Worm (Caenorhabditis elegans) whole organism, L4 larva: ENCODE measurements around the gene R07E5.5.

Experiments used
- F37D6.2 ChIP-seq: sonication (generic microtip); optimal IDR thresholded peaks from 2 replicates; lab custom pipeline; 2016; ENCODE audit warnings: mild to moderate bottlenecking, missing genetic modification characterization, missing compliant biosample characterization
- Y105C5A.15 ChIP-seq: fragments of 200-800 bp; sonication (Bioruptor generic); IDR thresholded peaks from 2 replicates; pipeline ENCODE4 v1.3.6; 2022; ENCODE audit warnings: missing genetic modification characterization, missing compliant biosample characterization
- aha-1 ChIP-seq: fragments of 150-350 bp; peaks from one replicate; lab custom pipeline; 2014; ENCODE audit warnings: missing biosample characterization, missing genetic modification characterization
- ceh-20 ChIP-seq: fragments of 200-800 bp; sonication (Bioruptor generic); IDR thresholded peaks from 2 replicates; pipeline ENCODE4 v1.3.6; 2022; ENCODE audit warnings: missing genetic modification reagents, missing genetic modification characterization, missing compliant biosample characterization
- ceh-28 ChIP-seq: fragments of 150-350 bp; optimal IDR thresholded peaks from 2 replicates; lab custom pipeline; 2014; ENCODE audit warnings: missing biosample characterization, missing genetic modification reagents, missing genetic modification characterization
- ceh-62 ChIP-seq: sonication (generic microtip); optimal IDR thresholded peaks from 2 replicates; lab custom pipeline; 2017; ENCODE audit warnings: missing biosample characterization, missing genetic modification characterization
- daf-16 ChIP-seq, 3 experiments: sonication (generic microtip); optimal IDR thresholded peaks; 2 replicates each; lab custom pipeline; 2016 to 2017; ENCODE audit warnings: missing genetic modification characterization in 3 of 3, missing genetic modification reagents in 3 of 3, mild to moderate bottlenecking in 2 of 3, missing compliant biosample characterization in 2 of 3, missing biosample characterization in 1 of 3, moderate library complexity in 1 of 3
- daf-19 ChIP-seq: fragments of 200-800 bp; sonication (Bioruptor generic); conservative IDR thresholded peaks from 2 replicates; pipeline ENCODE4 v1.3.6; 2022; ENCODE audit warnings: missing genetic modification characterization, missing compliant biosample characterization
- dmd-6 ChIP-seq: fragments of 200-800 bp; sonication (Bioruptor generic); IDR thresholded peaks from 2 replicates; pipeline ENCODE4 v1.3.6; 2022; ENCODE audit warnings: missing genetic modification reagents, missing genetic modification characterization, missing compliant biosample characterization
- dmd-8 ChIP-seq: fragments of 200-800 bp; sonication (Bioruptor generic); IDR thresholded peaks from 2 replicates; pipeline ENCODE4 v1.3.6; 2022; ENCODE audit warnings: missing genetic modification characterization, missing compliant biosample characterization
- dve-1 ChIP-seq: sonication (generic microtip); optimal IDR thresholded peaks from 2 replicates; lab custom pipeline; 2017; ENCODE audit warnings: antibody characterized with exemption, mild to moderate bottlenecking, missing genetic modification characterization, missing compliant biosample characterization; ENCODE audit not compliant: insufficient read depth
- lin-29 ChIP-seq: fragments of 200-800 bp; sonication (Bioruptor generic); IDR thresholded peaks from 2 replicates; pipeline ENCODE4 v1.3.6; 2022; ENCODE audit warnings: missing genetic modification reagents, missing genetic modification characterization, missing compliant biosample characterization
- lir-3 ChIP-seq: sonication (generic microtip); optimal IDR thresholded peaks from 2 replicates; lab custom pipeline; 2016; ENCODE audit warnings: mild to moderate bottlenecking, missing genetic modification characterization, missing compliant biosample characterization
- madf-9 ChIP-seq: fragments of 200-800 bp; sonication (Bioruptor generic); conservative IDR thresholded peaks from 2 replicates; pipeline ENCODE4 v1.3.6; 2022; ENCODE audit warnings: missing genetic modification reagents, missing genetic modification characterization, missing compliant biosample characterization
- mdt-29 ChIP-seq: fragments of 200-800 bp; sonication (Bioruptor generic); IDR thresholded peaks from 2 replicates; pipeline ENCODE4 v1.3.6; 2022; ENCODE audit warnings: missing genetic modification reagents, missing genetic modification characterization, missing compliant biosample characterization
- mep-1 ChIP-seq: fragments of 150-350 bp; sonication (generic microtip); optimal IDR thresholded peaks from 3 replicates; lab custom pipeline; 2014; ENCODE audit warnings: missing biosample characterization, missing genetic modification characterization
- mes-2 ChIP-seq: sonication (generic microtip); optimal IDR thresholded peaks from 2 replicates; lab custom pipeline; 2016; ENCODE audit warnings: missing genotype, mild to moderate bottlenecking, missing genetic modification characterization, missing compliant biosample characterization; ENCODE audit not compliant: poor library complexity, severe bottlenecking
- mxl-3 ChIP-seq: fragments of 200-800 bp; sonication (Bioruptor generic); optimal IDR thresholded peaks from 2 replicates; lab custom pipeline; 2018; ENCODE audit warnings: mild to moderate bottlenecking, missing genetic modification characterization, missing compliant biosample characterization
- nhr-42 ChIP-seq: fragments of 200-800 bp; sonication (Bioruptor generic); IDR thresholded peaks from 2 replicates; pipeline ENCODE4 v1.3.6; 2022; ENCODE audit warnings: missing genetic modification characterization, missing compliant biosample characterization
- pqm-1 ChIP-seq: sonication (generic microtip); optimal IDR thresholded peaks from 2 replicates; lab custom pipeline; 2017; ENCODE audit warnings: missing biosample characterization, missing genetic modification characterization
- sdz-12 ChIP-seq: fragments of 200-800 bp; sonication (Bioruptor generic); optimal IDR thresholded peaks from 2 replicates; lab custom pipeline; 2018; ENCODE audit warnings: mild to moderate bottlenecking, missing genetic modification characterization, missing compliant biosample characterization
- skn-1 ChIP-seq: fragments of 150-350 bp; optimal IDR thresholded peaks from 2 replicates; lab custom pipeline; 2014; ENCODE audit warnings: missing biosample characterization, missing genetic modification characterization
- snpc-4 ChIP-seq: fragments of 150-350 bp; optimal IDR thresholded peaks from 2 replicates; lab custom pipeline; 2014; ENCODE audit warnings: missing biosample characterization, missing genetic modification characterization
- spr-1 ChIP-seq: sonication (generic microtip); optimal IDR thresholded peaks from 2 replicates; lab custom pipeline; 2016; ENCODE audit warnings: mild to moderate bottlenecking, missing genetic modification characterization, missing compliant biosample characterization
- tag-97 ChIP-seq: fragments of 200-800 bp; sonication (Bioruptor generic); IDR thresholded peaks from 2 replicates; pipeline ENCODE4 v1.3.6; 2022; ENCODE audit warnings: missing genetic modification characterization, missing compliant biosample characterization
- unc-39 ChIP-seq: sonication (generic microtip); optimal IDR thresholded peaks from 2 replicates; lab custom pipeline; 2017; ENCODE audit warnings: missing biosample characterization, missing genetic modification characterization
- zfp-2 ChIP-seq: sonication (generic microtip); optimal IDR thresholded peaks from 2 replicates; lab custom pipeline; 2016; ENCODE audit warnings: mild to moderate bottlenecking, missing genetic modification characterization, missing compliant biosample characterization
- zfp-3 ChIP-seq: fragments of 200-800 bp; sonication (Bioruptor generic); conservative IDR thresholded peaks from 2 replicates; pipeline ENCODE4 v1.3.6; 2022; ENCODE audit warnings: missing genetic modification reagents, missing genetic modification characterization, missing compliant biosample characterization
- zip-11 ChIP-seq: fragments of 200-800 bp; sonication (Bioruptor generic); IDR thresholded peaks from 2 replicates; pipeline ENCODE4 v1.3.6; 2022; ENCODE audit warnings: missing genetic modification characterization, missing compliant biosample characterization
- ztf-11 ChIP-seq: fragments of 150-350 bp; optimal IDR thresholded peaks from 2 replicates; lab custom pipeline; 2014; ENCODE audit warnings: missing biosample characterization, missing genetic modification characterization

The R07E5.5 gene

ce11 chrIII:4378600-4379293, 18.5 kb upstream of the R07E5.5 start (continued):
- TF ChIP-seq daf-16 (GFP tag; optimal IDR thresholded peaks at IDR 0.05; lab: Kevin White, UChicago): peak in 1 of 2 experiments; percentile 48
- TF ChIP-seq daf-16 (tag; optimal IDR thresholded peaks at IDR 0.05; lab: Kevin White, UChicago): peak; percentile 40
- TF ChIP-seq pqm-1: peak; percentile 70
- peak; percentile 63 for TF ChIP-seq dmd-6 (GFP tag; lab: Robert Waterston, UW)
- TF ChIP-seq zip-11 (GFP tag; lab: Robert Waterston, UW): peak; percentile 46; the same call in 1 of the 2 replicates
- TF ChIP-seq, all 104 proteins: peak for 65; not testable (repeated sequence) for 39

ce11 chrIII:4379717-4380116, 17.5 kb upstream of the R07E5.5 start, which contains the start of gene B0284.3:
TSS of gene B0284.3 (minus strand) at chrIII:4379817.
- TF ChIP-seq ceh-28 (tag; lab: Kevin White, UChicago): no peak
- TF ChIP-seq madf-9: no peak
- TF ChIP-seq mdt-29 (GFP tag; lab: Robert Waterston, UW): no peak
- TF ChIP-seq, all 104 proteins: peak for 0

- TF ChIP-seq mes-2 (tag; lab: Kevin White, UChicago) (peak; percentile 65), madf-9 (no peak)
- TF ChIP-seq, all 104 proteins: peak for 1
Measured at ce11 chrIII:4380835-4381234, 16.4 kb upstream of the R07E5.5 start.

DNA sequence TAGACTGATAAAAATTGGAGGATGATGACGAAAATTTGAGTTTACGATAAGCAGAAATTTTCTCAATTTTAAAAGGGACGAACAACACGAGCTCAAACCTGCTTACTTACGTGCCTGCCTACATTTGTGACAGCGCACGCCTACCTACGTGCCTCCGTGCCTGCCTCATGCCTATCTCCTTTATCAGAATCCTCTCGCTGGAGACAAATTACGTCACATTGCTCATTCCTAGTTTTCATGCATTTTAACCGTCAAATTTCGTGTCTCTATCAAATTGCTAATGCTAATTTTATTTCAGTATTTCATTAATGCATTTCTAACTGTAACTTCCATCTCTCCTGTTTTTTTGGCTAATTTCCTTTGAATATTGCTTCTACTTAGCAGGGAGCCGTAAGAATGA, 15.9 kb upstream of the R07E5.5 start, which contains the start of gene pals-27:
pals-27 (plus strand) TSS at position 301 of the 400 bp plus-strand sequence.
- TF ChIP-seq mep-1 (tag; lab: Kevin White, UChicago) (no peak), ceh-62 (tag; lab: Kevin White, UChicago) (no peak), daf-19 (no peak), dmd-6 (GFP tag; lab: Robert Waterston, UW) (no peak), nhr-42 (GFP tag; lab: Robert Waterston, UW) (no peak), zfp-2 (no peak)
- TF ChIP-seq, all 104 proteins: peak for 0

DNA sequence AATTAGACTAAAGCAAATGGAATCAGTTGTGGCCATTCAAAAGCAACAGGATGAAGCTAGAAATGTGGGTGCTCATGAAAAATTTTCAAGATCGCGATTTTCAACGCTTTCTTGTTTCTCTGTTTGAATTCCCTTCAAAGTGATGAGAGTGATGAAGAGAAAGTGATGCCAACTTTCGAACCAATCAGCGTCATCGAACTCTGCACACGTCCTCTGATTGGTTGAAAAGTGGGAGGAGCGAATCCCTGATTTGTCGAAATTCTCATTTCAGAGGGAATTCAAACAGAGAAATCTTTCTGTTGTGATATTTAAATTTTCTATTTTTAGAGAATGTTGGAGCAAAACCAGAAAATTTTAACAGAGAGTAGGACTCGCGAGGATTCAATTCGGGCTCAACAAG, 15.1 kb upstream of the R07E5.5 start:
- TF ChIP-seq Y105C5A.15 (no peak), dmd-8 (GFP tag; lab: Robert Waterston, UW) (no peak), lin-29 (GFP tag; lab: Robert Waterston, UW) (no peak), ztf-11 (no peak), aha-1 (tag; lab: Kevin White, UChicago) (peak; percentile 87)
- TF ChIP-seq, all 104 proteins: peak for 1

DNA sequence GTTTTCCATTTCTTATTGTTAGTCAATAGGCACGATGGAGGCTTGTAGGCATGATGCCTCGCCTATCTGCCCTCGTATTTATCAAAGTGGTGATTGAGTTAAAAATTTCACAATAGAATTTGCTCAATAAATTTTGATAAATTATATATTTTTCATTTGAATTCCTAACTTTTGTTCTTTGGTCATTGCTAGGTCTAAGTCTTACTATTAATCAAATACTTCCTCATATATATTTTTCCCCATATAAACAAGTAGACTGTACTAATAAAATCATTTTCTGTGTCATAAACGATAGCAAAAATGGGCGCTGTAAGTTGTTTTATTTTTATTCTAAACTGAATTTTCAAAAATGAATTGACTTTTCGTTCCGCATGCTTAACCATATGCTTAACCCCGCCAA, 12.7 kb upstream of the R07E5.5 start, which contains the start of gene pals-28:
pals-28 (plus strand) TSS at position 301 of the 400 bp plus-strand sequence.
- TF ChIP-seq daf-19: no peak
- TF ChIP-seq tag-97 (GFP tag; lab: Robert Waterston, UW): no peak
- TF ChIP-seq mxl-3: no peak

ce11 chrIII:4390421-4390820, 6.8 kb upstream of the R07E5.5 start:
- TF ChIP-seq zfp-3 (GFP tag; lab: Robert Waterston, UW): no peak
- TF ChIP-seq mep-1 (tag; lab: Kevin White, UChicago): no peak
- no peak for TF ChIP-seq daf-16 (GFP tag; optimal IDR thresholded peaks at IDR 0.05; lab: Kevin White, UChicago)
- TF ChIP-seq daf-16 (tag; optimal IDR thresholded peaks at IDR 0.05; lab: Kevin White, UChicago): no peak
- no peak for TF ChIP-seq F37D6.2 (tag; lab: Kevin White, UChicago)
- no peak for TF ChIP-seq spr-1 (tag; lab: Kevin White, UChicago)
- no peak for TF ChIP-seq snpc-4 (tag; lab: Kevin White, UChicago)
- TF ChIP-seq unc-39 (tag; lab: Kevin White, UChicago): no peak
- no peak for TF ChIP-seq sdz-12 (GFP tag; lab: Kevin White, UChicago)
- TF ChIP-seq ceh-20 (GFP tag; lab: Robert Waterston, UW): no peak
- no peak for TF ChIP-seq dve-1 (tag; lab: Kevin White, UChicago)
- no peak for TF ChIP-seq skn-1 (tag; lab: Kevin White, UChicago)
- no peak for TF ChIP-seq lir-3
